Worm (Caenorhabditis elegans): ENCODE results near the gene rsu-1.

- no peak for TF ChIP-seq pat-9 (tag; optimal IDR thresholded peaks at IDR 0.05)
- no peak for TF ChIP-seq sdc-2 (tag; optimal IDR thresholded peaks at IDR 0.05)
- TF ChIP-seq ceh-6 (GFP tag; optimal IDR thresholded peaks at IDR 0.05) = no peak
- no peak for TF ChIP-seq ceh-19 (GFP tag; optimal IDR thresholded peaks at IDR 0.05)
- no peak for TF ChIP-seq syd-9 (tag; optimal IDR thresholded peaks at IDR 0.05)
- no peak for TF ChIP-seq unc-3 (GFP tag; conservative IDR thresholded peaks at IDR 0.05)
- TF ChIP-seq unc-3 (tag; optimal IDR thresholded peaks at IDR 0.05) = no peak
These were observed 4.8 kb upstream of the rsu-1 start for ce11 chrIII:3467013-3467412.

Data from whole organism, late embryonic.